Worm (Caenorhabditis elegans) whole organism, L3 larva: ENCODE measurements around the gene srbc-62.
"Not testable (repeated sequence)": the region's sequence is repeated elsewhere in the genome, so short reads cannot be mapped to it uniquely, and the experiment has no call there.

Experiments used
- ZK546.5 ChIP-seq: sonication (generic microtip); optimal IDR thresholded peaks from 2 replicates; lab custom pipeline; 2017; ENCODE audit warnings: missing biosample characterization, missing genetic modification characterization
- egl-27 ChIP-seq: sonication (generic microtip); optimal IDR thresholded peaks from 4 replicates; lab custom pipeline; 2017; ENCODE audit warnings: missing biosample characterization, missing genetic modification reagents, missing genetic modification characterization
- nhr-25 ChIP-seq: sonication (generic microtip); optimal IDR thresholded peaks from 2 replicates; lab custom pipeline; 2017; ENCODE audit warnings: missing biosample characterization, missing genetic modification characterization

srbc-62 gene

ce11 chrV:17264855-17265254 lies 47.1 kb downstream of the srbc-62 start, which contains the start of gene K10G4.3:
Gene K10G4.3, minus strand, starts transcription at chrV:17264955.
- not testable (repeated sequence) for TF ChIP-seq egl-27, ZK546.5, nhr-25 (tag; lab: Kevin White, UChicago)
